Worm (Caenorhabditis elegans) whole organism, L4 larva: ENCODE measurements around the gene ceh-41.

Source experiments
- F10B5.3 ChIP-seq: sonication (generic microtip); optimal IDR thresholded peaks from 2 replicates; lab custom pipeline; 2016; ENCODE audit warnings: mild to moderate bottlenecking, missing genetic modification characterization, missing compliant biosample characterization
- T26A8.4 ChIP-seq: fragments of 200-800 bp; sonication (Bioruptor generic); IDR thresholded peaks from 2 replicates; pipeline ENCODE4 v1.3.6; 2022; ENCODE audit warnings: missing genetic modification characterization, missing compliant biosample characterization
- Y105C5A.15 ChIP-seq: fragments of 200-800 bp; sonication (Bioruptor generic); IDR thresholded peaks from 2 replicates; pipeline ENCODE4 v1.3.6; 2022; ENCODE audit warnings: missing genetic modification characterization, missing compliant biosample characterization
- Y48G9A.11 ChIP-seq: fragments of 200-800 bp; sonication (Bioruptor generic); IDR thresholded peaks from 2 replicates; pipeline ENCODE4 v1.3.6; 2022; ENCODE audit warnings: missing genetic modification reagents, missing genetic modification characterization, missing compliant biosample characterization
- Y5F2A.4 ChIP-seq: fragments of 200-800 bp; sonication (Bioruptor generic); optimal IDR thresholded peaks from 2 replicates; lab custom pipeline; 2018; ENCODE audit warnings: mild to moderate bottlenecking, missing genetic modification characterization, missing compliant biosample characterization
- ZK546.5 ChIP-seq, 2 experiments: sonication (generic microtip); optimal IDR thresholded peaks; 2 replicates each; lab custom pipeline; 2017; ENCODE audit warnings: missing biosample characterization in 2 of 2, missing genetic modification characterization in 2 of 2
- ceh-28 ChIP-seq: fragments of 150-350 bp; optimal IDR thresholded peaks from 2 replicates; lab custom pipeline; 2014; ENCODE audit warnings: missing biosample characterization, missing genetic modification reagents, missing genetic modification characterization
- ceh-32 ChIP-seq: sonication (generic microtip); optimal IDR thresholded peaks from 2 replicates; lab custom pipeline; 2016; ENCODE audit warnings: mild to moderate bottlenecking, missing genetic modification characterization, missing compliant biosample characterization; ENCODE audit not compliant: poor library complexity
- ceh-82 ChIP-seq: sonication (generic microtip); optimal IDR thresholded peaks from 2 replicates; lab custom pipeline; 2017; ENCODE audit warnings: missing biosample characterization, missing genetic modification characterization
- cey-2 ChIP-seq: sonication (generic microtip); optimal IDR thresholded peaks from 3 replicates; lab custom pipeline; 2017; ENCODE audit warnings: missing genetic modification characterization, mild to moderate bottlenecking, missing compliant biosample characterization, antibody characterized with exemption, borderline replicate concordance; ENCODE audit not compliant: insufficient read depth
- ctbp-1 ChIP-seq: fragments of 200-800 bp; sonication (Bioruptor generic); IDR thresholded peaks from 2 replicates; pipeline ENCODE4 v1.3.6; 2022; ENCODE audit warnings: missing genetic modification reagents, missing genetic modification characterization, missing compliant biosample characterization
- dmd-6 ChIP-seq: fragments of 200-800 bp; sonication (Bioruptor generic); IDR thresholded peaks from 2 replicates; pipeline ENCODE4 v1.3.6; 2022; ENCODE audit warnings: missing genetic modification reagents, missing genetic modification characterization, missing compliant biosample characterization
- dmd-9 ChIP-seq: fragments of 200-800 bp; sonication (Bioruptor generic); IDR thresholded peaks from 2 replicates; pipeline ENCODE4 v1.3.6; 2022; ENCODE audit warnings: missing genetic modification reagents, missing genetic modification characterization, missing compliant biosample characterization
- dpl-1 ChIP-seq: fragments of 150-350 bp; optimal IDR thresholded peaks from 2 replicates; lab custom pipeline; 2014; ENCODE audit warnings: missing biosample characterization, missing genetic modification reagents, missing genetic modification characterization
- duxl-1 ChIP-seq: sonication (generic microtip); optimal IDR thresholded peaks from 2 replicates; lab custom pipeline; 2016; ENCODE audit warnings: mild to moderate bottlenecking, missing genetic modification characterization, moderate library complexity, missing compliant biosample characterization; ENCODE audit not compliant: poor library complexity
- fos-1 ChIP-seq: fragments of 150-350 bp; optimal IDR thresholded peaks from 2 replicates; lab custom pipeline; 2014; ENCODE audit warnings: missing biosample characterization, missing genetic modification characterization
- hif-1 ChIP-seq, 2 experiments: sonication (generic microtip); optimal IDR thresholded peaks; 2 replicates each; lab custom pipeline; 2016 to 2017; ENCODE audit warnings: missing compliant biosample characterization in 2 of 2, missing genetic modification characterization in 2 of 2, missing genetic modification reagents in 2 of 2, missing genotype in 2 of 2, mild to moderate bottlenecking in 1 of 2
- hlh-11 ChIP-seq: fragments of 200-800 bp; sonication (Bioruptor generic); optimal IDR thresholded peaks from 2 replicates; lab custom pipeline; 2018; ENCODE audit warnings: mild to moderate bottlenecking, missing genetic modification characterization, missing compliant biosample characterization
- hlh-30 ChIP-seq: sonication (generic microtip); optimal IDR thresholded peaks from 2 replicates; lab custom pipeline; 2017; ENCODE audit warnings: antibody characterized with exemption, mild to moderate bottlenecking, missing genetic modification characterization, missing compliant biosample characterization; ENCODE audit not compliant: insufficient read depth
- jun-1 ChIP-seq: fragments of 150-350 bp; optimal IDR thresholded peaks from 2 replicates; lab custom pipeline; 2014; ENCODE audit warnings: missing biosample characterization, missing genetic modification reagents, missing genetic modification characterization
- lim-7 ChIP-seq: fragments of 200-800 bp; sonication (Bioruptor generic); IDR thresholded peaks from 2 replicates; pipeline ENCODE4 v1.3.6; 2022; ENCODE audit warnings: missing genetic modification characterization, missing compliant biosample characterization
- lin-1 ChIP-seq: fragments of 200-800 bp; sonication (Bioruptor generic); IDR thresholded peaks from 2 replicates; pipeline ENCODE4 v1.3.6; 2022; ENCODE audit warnings: missing genetic modification reagents, missing genetic modification characterization, missing compliant biosample characterization
- lir-3 ChIP-seq: sonication (generic microtip); optimal IDR thresholded peaks from 2 replicates; lab custom pipeline; 2016; ENCODE audit warnings: mild to moderate bottlenecking, missing genetic modification characterization, missing compliant biosample characterization
- madf-5 ChIP-seq, 2 experiments: fragments of 200-800 bp; sonication (Bioruptor generic); IDR thresholded peaks; 2 replicates each; pipeline ENCODE4 v1.3.6; 2022; ENCODE audit warnings: missing compliant biosample characterization in 2 of 2, missing genetic modification characterization in 2 of 2
- mdl-1 ChIP-seq, 2 experiments: fragments of 150-350 bp in 1 of 2; sonication (generic microtip) in 1 of 2; optimal IDR thresholded peaks; 2 replicates each; lab custom pipeline; 2014 to 2017; ENCODE audit warnings: missing biosample characterization in 2 of 2, missing genetic modification characterization in 2 of 2
- mes-2 ChIP-seq: sonication (generic microtip); optimal IDR thresholded peaks from 2 replicates; lab custom pipeline; 2016; ENCODE audit warnings: missing genotype, mild to moderate bottlenecking, missing genetic modification characterization, missing compliant biosample characterization; ENCODE audit not compliant: poor library complexity, severe bottlenecking
- nhr-10 ChIP-seq: fragments of 150-350 bp; optimal IDR thresholded peaks from 2 replicates; lab custom pipeline; 2014; ENCODE audit warnings: missing biosample characterization, missing genetic modification characterization
- nhr-102 ChIP-seq: sonication (generic microtip); optimal IDR thresholded peaks from 2 replicates; lab custom pipeline; 2016; ENCODE audit warnings: mild to moderate bottlenecking, missing genetic modification characterization, moderate library complexity, missing compliant biosample characterization
- nhr-11 ChIP-seq: fragments of 150-350 bp; optimal IDR thresholded peaks from 2 replicates; lab custom pipeline; 2014; ENCODE audit warnings: missing biosample characterization, missing genetic modification characterization
- nhr-111 ChIP-seq: fragments of 200-800 bp; sonication (Bioruptor generic); optimal IDR thresholded peaks from 2 replicates; lab custom pipeline; 2018; ENCODE audit warnings: mild to moderate bottlenecking, missing genetic modification characterization, missing compliant biosample characterization
- nhr-41 ChIP-seq: fragments of 200-800 bp; sonication (Bioruptor generic); IDR thresholded peaks from 2 replicates; pipeline ENCODE4 v1.3.6; 2022; ENCODE audit warnings: missing genetic modification reagents, missing genetic modification characterization, missing compliant biosample characterization
- nhr-42 ChIP-seq: fragments of 200-800 bp; sonication (Bioruptor generic); IDR thresholded peaks from 2 replicates; pipeline ENCODE4 v1.3.6; 2022; ENCODE audit warnings: missing genetic modification characterization, missing compliant biosample characterization
- nhr-77 ChIP-seq: fragments of 150-350 bp; optimal IDR thresholded peaks from 2 replicates; lab custom pipeline; 2014; ENCODE audit warnings: missing biosample characterization, missing genetic modification characterization
- sdz-12 ChIP-seq: fragments of 200-800 bp; sonication (Bioruptor generic); optimal IDR thresholded peaks from 2 replicates; lab custom pipeline; 2018; ENCODE audit warnings: mild to moderate bottlenecking, missing genetic modification characterization, missing compliant biosample characterization
- set-16 ChIP-seq: fragments of 200-800 bp; sonication (Bioruptor generic); IDR thresholded peaks from 2 replicates; pipeline ENCODE4 v1.3.6; 2022; ENCODE audit warnings: missing genetic modification reagents, missing genetic modification characterization, missing compliant biosample characterization
- snpc-4 ChIP-seq: fragments of 150-350 bp; optimal IDR thresholded peaks from 2 replicates; lab custom pipeline; 2014; ENCODE audit warnings: missing biosample characterization, missing genetic modification characterization
- spr-3 ChIP-seq: fragments of 200-800 bp; sonication (Bioruptor generic); optimal IDR thresholded peaks from 2 replicates; lab custom pipeline; 2018; ENCODE audit warnings: mild to moderate bottlenecking, missing genetic modification characterization, missing compliant biosample characterization
- tag-97 ChIP-seq: fragments of 200-800 bp; sonication (Bioruptor generic); IDR thresholded peaks from 2 replicates; pipeline ENCODE4 v1.3.6; 2022; ENCODE audit warnings: missing genetic modification characterization, missing compliant biosample characterization
- unc-130 ChIP-seq: sonication (generic microtip); optimal IDR thresholded peaks from 2 replicates; lab custom pipeline; 2016; ENCODE audit warnings: missing genetic modification reagents, missing genetic modification characterization, missing compliant biosample characterization
- unc-62 ChIP-seq, 3 experiments: fragments of 150-350 bp in 1 of 3; sonication (generic microtip); optimal IDR thresholded peaks in 2 of 3; peaks in 1 of 3; 1 replicate in 1 of 3; 2 replicates in 2 of 3; lab custom pipeline; 2014 to 2017; ENCODE audit warnings: missing biosample characterization in 3 of 3, missing genetic modification characterization in 3 of 3, missing genetic modification reagents in 3 of 3, missing genotype in 1 of 3
- vab-7 ChIP-seq: fragments of 200-800 bp; sonication (Bioruptor generic); IDR thresholded peaks from 2 replicates; pipeline ENCODE4 v1.3.6; 2022; ENCODE audit warnings: missing genetic modification reagents, missing genetic modification characterization, missing compliant biosample characterization
- zag-1 ChIP-seq: fragments of 150-350 bp; optimal IDR thresholded peaks from 2 replicates; lab custom pipeline; 2014; ENCODE audit warnings: missing biosample characterization, missing genetic modification characterization
- zfp-2 ChIP-seq: sonication (generic microtip); optimal IDR thresholded peaks from 2 replicates; lab custom pipeline; 2016; ENCODE audit warnings: mild to moderate bottlenecking, missing genetic modification characterization, missing compliant biosample characterization
- zip-2 ChIP-seq: fragments of 150-350 bp; optimal IDR thresholded peaks from 2 replicates; lab custom pipeline; 2014; ENCODE audit warnings: missing biosample characterization, missing genetic modification characterization

ceh-41 gene

ce11 chrX:1850525-1850924 is 2.0 kb upstream of the ceh-41 start (continued):
- TF ChIP-seq T26A8.4 (GFP tag; lab: Robert Waterston, UW) (no peak), fos-1 (tag; lab: Kevin White, UChicago) (no peak), set-16 (GFP tag; lab: Robert Waterston, UW) (peak; percentile 63)

- TF ChIP-seq ceh-82 (tag; lab: Kevin White, UChicago) (no peak), unc-62 (GFP tag; optimal IDR thresholded peaks at IDR 0.05 in 1 of 2; lab: Kevin White, UChicago) (peak in 1 of 2 experiments; percentile 98), unc-62 (tag; optimal IDR thresholded peaks at IDR 0.05; lab: Kevin White, UChicago) (no peak), hif-1 (tag; optimal IDR thresholded peaks at IDR 0.05; lab: Kevin White, UChicago) (no peak)
Measured at ce11 chrX:1847685-1848084, 790 bp downstream of the ceh-41 start.

- no peak for TF ChIP-seq ctbp-1 (GFP tag; lab: Robert Waterston, UW)
- peak; percentile 55 for TF ChIP-seq duxl-1
- TF ChIP-seq nhr-111 (GFP tag; lab: Kevin White, UChicago), result no peak
- TF ChIP-seq madf-5 (GFP tag; IDR thresholded peaks at IDR 0.05; lab: Robert Waterston, UW), result no peak
- TF ChIP-seq nhr-42, result no peak
- no peak for TF ChIP-seq lin-1
- TF ChIP-seq hlh-30 (tag; lab: Kevin White, UChicago), result no peak
- TF ChIP-seq hlh-11 (tag; lab: Kevin White, UChicago), result peak; percentile 11
- TF ChIP-seq nhr-11, result no peak
- TF ChIP-seq cey-2, result no peak
- TF ChIP-seq snpc-4 (tag; lab: Kevin White, UChicago), result no peak
- TF ChIP-seq Y48G9A.11 (GFP tag; lab: Robert Waterston, UW), result no peak
- peak; percentile 59 for TF ChIP-seq mes-2 (tag; lab: Kevin White, UChicago)
- no peak for TF ChIP-seq vab-7 (GFP tag; lab: Robert Waterston, UW)
- TF ChIP-seq dpl-1 (GFP tag; lab: Kevin White, UChicago), result peak; percentile 69
- no peak for TF ChIP-seq zag-1 (tag; lab: Kevin White, UChicago)
- TF ChIP-seq ZK546.5 (tag; optimal IDR thresholded peaks at IDR 0.05; lab: Kevin White, UChicago), result no peak
- TF ChIP-seq Y105C5A.15, result no peak
- TF ChIP-seq ceh-32, result no peak
- TF ChIP-seq nhr-77 (tag; lab: Kevin White, UChicago), result no peak
- no peak for TF ChIP-seq sdz-12 (GFP tag; lab: Kevin White, UChicago)
- no peak for TF ChIP-seq dmd-9
- TF ChIP-seq, all 104 proteins: peak for 4
Measured at ce11 chrX:1845493-1845892, 3.0 kb downstream of the ceh-41 start, which contains the start of gene T26C11.4. TSS of gene T26C11.4 (minus strand) at chrX:1845546.

ce11 chrX:1837703-1838102 is 10.8 kb downstream of the ceh-41 start:
- TF ChIP-seq nhr-10 (tag; lab: Kevin White, UChicago) (no peak), set-16 (GFP tag; lab: Robert Waterston, UW) (peak; percentile 66), unc-130 (peak; percentile 54), spr-3 (GFP tag; lab: Kevin White, UChicago) (peak; percentile 23), lir-3 (tag; lab: Kevin White, UChicago) (peak; percentile 30), tag-97 (GFP tag; lab: Robert Waterston, UW) (no peak), ctbp-1 (GFP tag; lab: Robert Waterston, UW) (peak; percentile 55; the same call in 1 of the 2 replicates), duxl-1 (peak; percentile 96), jun-1 (tag; lab: Kevin White, UChicago) (peak; percentile 9), nhr-41 (GFP tag; lab: Robert Waterston, UW) (peak; percentile 73; the same call in 1 of the 2 replicates), lim-7 (peak; percentile 91), mes-2 (tag; lab: Kevin White, UChicago) (peak; percentile 83), zfp-2 (tag; lab: Kevin White, UChicago) (no peak), F10B5.3 (peak; percentile 43), mdl-1 (tag; optimal IDR thresholded peaks at IDR 0.05; lab: Kevin White, UChicago) (no peak), Y5F2A.4 (GFP tag; lab: Kevin White, UChicago) (peak; percentile 72), nhr-42 (peak; percentile 71; the same call in 1 of the 2 replicates), sdz-12 (GFP tag; lab: Kevin White, UChicago) (peak; percentile 76), nhr-102 (tag; lab: Kevin White, UChicago) (peak; percentile 56), ceh-28 (tag; lab: Kevin White, UChicago) (no peak), dmd-6 (peak; percentile 51), zip-2 (tag; lab: Kevin White, UChicago) (peak; percentile 2)
